Worm (Caenorhabditis elegans): Measurements from ENCODE around the gene nhr-98.

Gene nhr-98

ce11 chrV:428844-429243 is 24.8 kb upstream of the nhr-98 start, which contains the start of gene B0554.4:
TSS of gene B0554.4 (plus strand) at chrV:429144.
- no peak for TF ChIP-seq gmeb-1 (tag; optimal IDR thresholded peaks at IDR 0.05)
- TF ChIP-seq ama-1 (optimal IDR thresholded peaks at IDR 0.05) = no peak
- TF ChIP-seq nhr-6 (tag; optimal IDR thresholded peaks at IDR 0.05) = no peak
- no peak for TF ChIP-seq fos-1 (tag; optimal IDR thresholded peaks at IDR 0.05)
- TF ChIP-seq F13H6.1 (tag; optimal IDR thresholded peaks at IDR 0.05) = no peak
- TF ChIP-seq egl-27 (tag; optimal IDR thresholded peaks at IDR 0.05) = no peak
- no peak for TF ChIP-seq unc-62 (GFP tag; optimal IDR thresholded peaks at IDR 0.05)
- no peak for TF ChIP-seq sem-4 (tag; optimal IDR thresholded peaks at IDR 0.05)
- TF ChIP-seq nhr-12 (tag; optimal IDR thresholded peaks at IDR 0.05) = no peak
- no peak for TF ChIP-seq dmd-4 (tag; optimal IDR thresholded peaks at IDR 0.05)

- no peak for TF ChIP-seq nhr-12 (tag; optimal IDR thresholded peaks at IDR 0.05)
- TF ChIP-seq nhr-129 (tag; optimal IDR thresholded peaks at IDR 0.05) = no peak
- no peak for TF ChIP-seq nhr-21 (tag; optimal IDR thresholded peaks at IDR 0.05)
Measured at ce11 chrV:432991-433390, 20.7 kb upstream of the nhr-98 start.

ce11 chrV:433898-434297 is 19.8 kb upstream of the nhr-98 start, which contains the start of gene B0554.2:
TSS of gene B0554.2 (plus strand) at chrV:434198.
- TF ChIP-seq nhr-25 (tag; optimal IDR thresholded peaks at IDR 0.05) (no peak), aly-2 (tag; optimal IDR thresholded peaks at IDR 0.05) (no peak), lin-11 (tag; optimal IDR thresholded peaks at IDR 0.05) (no peak), unc-39 (tag; optimal IDR thresholded peaks at IDR 0.05) (no peak), sma-3 (GFP tag; optimal IDR thresholded peaks at IDR 0.05) (no peak), egl-27 (tag; optimal IDR thresholded peaks at IDR 0.05) (no peak), Y55F3AM.14 (GFP tag; optimal IDR thresholded peaks at IDR 0.05) (no peak), F13H6.1 (tag; optimal IDR thresholded peaks at IDR 0.05) (no peak), skn-1 (tag; optimal IDR thresholded peaks at IDR 0.05) (no peak), snpc-4 (tag; optimal IDR thresholded peaks at IDR 0.05) (no peak), zag-1 (tag; optimal IDR thresholded peaks at IDR 0.05) (no peak), ZK546.5 (tag; optimal IDR thresholded peaks at IDR 0.05) (no peak)

ce11 chrV:438094-438493 is 15.6 kb upstream of the nhr-98 start, which contains the start of gene B0554.1:
TSS of gene B0554.1 (plus strand) at chrV:438394.
- TF ChIP-seq elt-1 (tag; optimal IDR thresholded peaks at IDR 0.05) (no peak), unc-62 (GFP tag; optimal IDR thresholded peaks at IDR 0.05) (no peak), crh-2 (tag; optimal IDR thresholded peaks at IDR 0.05) (no peak), ceh-16 (tag; optimal IDR thresholded peaks at IDR 0.05) (no peak), ztf-1 (GFP tag; conservative IDR thresholded peaks at IDR 0.05) (no peak), C34F6.9 (tag; optimal IDR thresholded peaks at IDR 0.05) (no peak)

- no peak for TF ChIP-seq unc-55 (GFP tag; optimal IDR thresholded peaks at IDR 0.05)
- TF ChIP-seq lin-13 (GFP tag; optimal IDR thresholded peaks at IDR 0.05) = no peak
- TF ChIP-seq nhr-10 (tag; optimal IDR thresholded peaks at IDR 0.05) = no peak
- no peak for TF ChIP-seq aly-2 (tag; optimal IDR thresholded peaks at IDR 0.05)
- TF ChIP-seq nhr-25 (tag; optimal IDR thresholded peaks at IDR 0.05) = no peak
- TF ChIP-seq zag-1 (tag; optimal IDR thresholded peaks at IDR 0.05) = no peak
- TF ChIP-seq ceh-16 (tag; optimal IDR thresholded peaks at IDR 0.05) = no peak
- no peak for TF ChIP-seq unc-39 (tag; optimal IDR thresholded peaks at IDR 0.05)
- TF ChIP-seq gmeb-1 (tag; optimal IDR thresholded peaks at IDR 0.05) = no peak
- TF ChIP-seq F13H6.1 (tag; optimal IDR thresholded peaks at IDR 0.05) = no peak
Measured at ce11 chrV:439183-439749, 14.4 kb upstream of the nhr-98 start.

ce11 chrV:440923-441322 is 12.7 kb upstream of the nhr-98 start, which contains the start of gene B0554.7:
TSS of gene B0554.7 (minus strand) at chrV:441023.
- TF ChIP-seq nhr-23 (tag; optimal IDR thresholded peaks at IDR 0.05) = no peak
- TF ChIP-seq elt-1 (tag; optimal IDR thresholded peaks at IDR 0.05) = no peak
- no peak for TF ChIP-seq skn-1 (tag; optimal IDR thresholded peaks at IDR 0.05)
- no peak for TF ChIP-seq nhr-129 (tag; optimal IDR thresholded peaks at IDR 0.05)
- no peak for TF ChIP-seq nhr-10 (tag; optimal IDR thresholded peaks at IDR 0.05)
- TF ChIP-seq nhr-12 (tag; optimal IDR thresholded peaks at IDR 0.05) = no peak
- TF ChIP-seq ama-1 (optimal IDR thresholded peaks at IDR 0.05) = no peak
- TF ChIP-seq sma-9 (GFP tag; optimal IDR thresholded peaks at IDR 0.05) = no peak
- TF ChIP-seq sma-9 (tag; optimal IDR thresholded peaks at IDR 0.05) = no peak
- no peak for TF ChIP-seq ceh-82 (tag; optimal IDR thresholded peaks at IDR 0.05)
- TF ChIP-seq peb-1 (tag; optimal IDR thresholded peaks at IDR 0.05) = no peak
- TF ChIP-seq ZK546.5 (tag; optimal IDR thresholded peaks at IDR 0.05) = no peak
- TF ChIP-seq snpc-4 (tag; optimal IDR thresholded peaks at IDR 0.05) = no peak
- no peak for TF ChIP-seq ztf-11 (tag; optimal IDR thresholded peaks at IDR 0.05)
- TF ChIP-seq alr-1 (tag; optimal IDR thresholded peaks at IDR 0.05) = no peak
- no peak for TF ChIP-seq blmp-1 (tag; optimal IDR thresholded peaks at IDR 0.05; ENCODE audit: insufficient read depth)
- no peak for TF ChIP-seq sem-4 (tag; optimal IDR thresholded peaks at IDR 0.05)
- TF ChIP-seq lsy-2 (tag; optimal IDR thresholded peaks at IDR 0.05) = no peak
- TF ChIP-seq lin-39 (tag; optimal IDR thresholded peaks at IDR 0.05) = no peak
- TF ChIP-seq lin-11 (tag; optimal IDR thresholded peaks at IDR 0.05) = no peak
